Worm (Caenorhabditis elegans) whole organism, L1 larva: Measurements from ENCODE around the gene C45G9.5.
A peak's percentile ranks its signal among the peaks of the same experiment; 100 is the strongest.

ENCODE experiments used
- C16A3.4 ChIP-seq: fragments of 150-350 bp; optimal IDR thresholded peaks from 2 replicates; lab custom pipeline; 2014; ENCODE audit warnings: missing biosample characterization, missing genetic modification characterization
- C34B4.2 ChIP-seq: sonication (generic microtip); optimal IDR thresholded peaks from 2 replicates; lab custom pipeline; 2017; ENCODE audit warnings: mild to moderate bottlenecking, missing genetic modification characterization, missing compliant biosample characterization
- F16B12.6 ChIP-seq: fragments of 150-350 bp; optimal IDR thresholded peaks from 2 replicates; lab custom pipeline; 2014; ENCODE audit warnings: missing biosample characterization, missing genetic modification characterization
- Y116A8C.19 ChIP-seq: sonication (generic microtip); optimal IDR thresholded peaks from 2 replicates; lab custom pipeline; 2016; ENCODE audit warnings: missing compliant biosample characterization, missing genetic modification characterization, borderline replicate concordance
- ceh-63 ChIP-seq: fragments of 200-800 bp; sonication (Bioruptor generic); optimal IDR thresholded peaks from 2 replicates; lab custom pipeline; 2018; ENCODE audit warnings: mild to moderate bottlenecking, missing genetic modification characterization, missing compliant biosample characterization
- ceh-8 ChIP-seq: fragments of 200-800 bp; sonication (Bioruptor generic); optimal IDR thresholded peaks from 2 replicates; lab custom pipeline; 2018; ENCODE audit warnings: mild to moderate bottlenecking, missing genetic modification characterization, moderate library complexity, missing compliant biosample characterization
- ceh-82 ChIP-seq, 3 experiments: fragments of 150-350 bp in 1 of 3; sonication (generic microtip) in 2 of 3; optimal IDR thresholded peaks; 2 replicates each; lab custom pipeline; 2014 to 2017; ENCODE audit warnings: missing biosample characterization in 3 of 3, missing genetic modification characterization in 3 of 3
- ceh-88 ChIP-seq: fragments of 200-800 bp; sonication (Bioruptor generic); IDR thresholded peaks from 2 replicates; pipeline ENCODE4 v1.3.6; 2022; ENCODE audit warnings: missing genetic modification characterization, missing compliant biosample characterization
- ces-1 ChIP-seq: fragments of 150-350 bp; optimal IDR thresholded peaks from 2 replicates; lab custom pipeline; 2014; ENCODE audit warnings: missing biosample characterization, missing genetic modification reagents, missing genetic modification characterization
- dsc-1 ChIP-seq: sonication (generic microtip); optimal IDR thresholded peaks from 2 replicates; lab custom pipeline; 2016; ENCODE audit warnings: mild to moderate bottlenecking, missing genetic modification characterization, missing compliant biosample characterization
- egl-13 ChIP-seq: sonication (generic microtip); optimal IDR thresholded peaks from 2 replicates; lab custom pipeline; 2016; ENCODE audit warnings: missing genotype, missing genetic modification reagents, missing genetic modification characterization, missing compliant biosample characterization
- elt-2 ChIP-seq: sonication (generic microtip); optimal IDR thresholded peaks from 2 replicates; lab custom pipeline; 2016; ENCODE audit warnings: missing genetic modification characterization, mild to moderate bottlenecking, inconsistent platforms, missing compliant biosample characterization, missing genetic modification reagents
- elt-3 ChIP-seq, 6 experiments: fragments of 150-350 bp in 1 of 6; sonication (generic microtip); optimal IDR thresholded peaks; 2 replicates each; lab custom pipeline; 2017 to 2018; ENCODE audit warnings: missing biosample characterization in 6 of 6, missing genetic modification characterization in 6 of 6, inconsistent platforms in 1 of 6
- fkh-10 ChIP-seq: sonication (generic microtip); optimal IDR thresholded peaks from 2 replicates; lab custom pipeline; 2017; ENCODE audit warnings: missing biosample characterization, missing genetic modification reagents, missing genetic modification characterization
- fkh-8 ChIP-seq: sonication (generic microtip); optimal IDR thresholded peaks from 2 replicates; lab custom pipeline; 2016; ENCODE audit warnings: mild to moderate bottlenecking, missing genetic modification characterization, missing compliant biosample characterization
- fos-1 ChIP-seq: fragments of 150-350 bp; optimal IDR thresholded peaks from 2 replicates; lab custom pipeline; 2014; ENCODE audit warnings: missing biosample characterization, missing genetic modification characterization
- grh-1 ChIP-seq: fragments of 200-800 bp; sonication (Bioruptor generic); IDR thresholded peaks from 2 replicates; pipeline ENCODE4 v1.3.6; 2022; ENCODE audit warnings: missing genetic modification reagents, missing genetic modification characterization, missing compliant biosample characterization
- hlh-17 ChIP-seq: fragments of 200-800 bp; sonication (Bioruptor generic); optimal IDR thresholded peaks from 2 replicates; lab custom pipeline; 2018; ENCODE audit warnings: missing genetic modification characterization, mild to moderate bottlenecking, missing compliant biosample characterization, moderate library complexity, borderline replicate concordance
- hpl-2 ChIP-seq: fragments of 150-350 bp; optimal IDR thresholded peaks from 2 replicates; lab custom pipeline; 2014; ENCODE audit warnings: missing biosample characterization, missing genetic modification reagents, missing genetic modification characterization
- isw-1 ChIP-seq: fragments of 200-800 bp; sonication (Bioruptor generic); IDR thresholded peaks from 2 replicates; pipeline ENCODE4 v1.3.6; 2022; ENCODE audit warnings: missing genetic modification characterization, missing compliant biosample characterization
- lir-3 ChIP-seq: sonication (generic microtip); optimal IDR thresholded peaks from 2 replicates; lab custom pipeline; 2016; ENCODE audit warnings: mild to moderate bottlenecking, missing genetic modification characterization, moderate library complexity, missing compliant biosample characterization; ENCODE audit not compliant: poor library complexity
- lsy-2 ChIP-seq, 2 experiments: fragments of 150-350 bp; optimal IDR thresholded peaks; 2 replicates each; lab custom pipeline; 2014; ENCODE audit warnings: missing biosample characterization in 2 of 2, missing genetic modification characterization in 2 of 2
- mab-9 ChIP-seq: fragments of 200-800 bp; sonication (Bioruptor generic); IDR thresholded peaks from 2 replicates; pipeline ENCODE4 v1.3.6; 2022; ENCODE audit warnings: missing genetic modification reagents, missing genetic modification characterization, missing compliant biosample characterization
- mdl-1 ChIP-seq, 2 experiments: fragments of 150-350 bp; optimal IDR thresholded peaks; 2 replicates each; lab custom pipeline; 2014 to 2017; ENCODE audit warnings: missing biosample characterization in 2 of 2, missing genetic modification characterization in 2 of 2, inconsistent platforms in 1 of 2
- mep-1 ChIP-seq: fragments of 150-350 bp; optimal IDR thresholded peaks from 2 replicates; lab custom pipeline; 2014; ENCODE audit warnings: missing biosample characterization, missing genetic modification characterization
- nhr-11 ChIP-seq: fragments of 150-350 bp; optimal IDR thresholded peaks from 2 replicates; lab custom pipeline; 2014; ENCODE audit warnings: missing biosample characterization, missing genetic modification characterization
- nhr-12 ChIP-seq: sonication (generic microtip); optimal IDR thresholded peaks from 2 replicates; lab custom pipeline; 2017; ENCODE audit warnings: missing biosample characterization, missing genetic modification characterization
- nhr-237 ChIP-seq: fragments of 150-350 bp; optimal IDR thresholded peaks from 2 replicates; lab custom pipeline; 2014; ENCODE audit warnings: missing biosample characterization, missing genetic modification characterization
- nhr-28 ChIP-seq: fragments of 150-350 bp; optimal IDR thresholded peaks from 2 replicates; lab custom pipeline; 2014; ENCODE audit warnings: missing biosample characterization, missing genetic modification characterization
- nhr-84 ChIP-seq: sonication (generic microtip); optimal IDR thresholded peaks from 2 replicates; lab custom pipeline; 2017; ENCODE audit warnings: missing biosample characterization, missing genetic modification characterization
- nhr-90 ChIP-seq: sonication (generic microtip); optimal IDR thresholded peaks from 2 replicates; lab custom pipeline; 2016; ENCODE audit warnings: mild to moderate bottlenecking, missing genetic modification characterization, missing compliant biosample characterization; ENCODE audit not compliant: poor library complexity
- pax-3 ChIP-seq: fragments of 200-800 bp; sonication (Bioruptor generic); optimal IDR thresholded peaks from 2 replicates; lab custom pipeline; 2018; ENCODE audit warnings: mild to moderate bottlenecking, missing genetic modification characterization, moderate library complexity, missing compliant biosample characterization
- skn-1 ChIP-seq: fragments of 150-350 bp; optimal IDR thresholded peaks from 2 replicates; lab custom pipeline; 2014; ENCODE audit warnings: missing biosample characterization, missing genetic modification characterization
- snpc-4 ChIP-seq: fragments of 150-350 bp; optimal IDR thresholded peaks from 2 replicates; lab custom pipeline; 2014; ENCODE audit warnings: missing biosample characterization, missing genetic modification characterization
- snu-23 ChIP-seq: sonication (generic microtip); optimal IDR thresholded peaks from 2 replicates; lab custom pipeline; 2016; ENCODE audit warnings: missing genetic modification characterization, missing compliant biosample characterization
- sox-4 ChIP-seq: sonication (generic microtip); optimal IDR thresholded peaks from 2 replicates; lab custom pipeline; 2016; ENCODE audit warnings: missing genetic modification characterization, missing compliant biosample characterization
- sptf-1 ChIP-seq: fragments of 150-350 bp; optimal IDR thresholded peaks from 2 replicates; lab custom pipeline; 2014; ENCODE audit warnings: missing biosample characterization, missing genetic modification characterization
- sup-37 ChIP-seq: fragments of 200-800 bp; sonication (Bioruptor generic); optimal IDR thresholded peaks from 2 replicates; lab custom pipeline; 2018; ENCODE audit warnings: mild to moderate bottlenecking, missing genetic modification characterization, missing compliant biosample characterization
- tbx-2 ChIP-seq: sonication (generic microtip); optimal IDR thresholded peaks from 2 replicates; lab custom pipeline; 2016; ENCODE audit warnings: missing genetic modification characterization, missing compliant biosample characterization
- tlp-1 ChIP-seq: fragments of 150-350 bp; optimal IDR thresholded peaks from 2 replicates; lab custom pipeline; 2014; ENCODE audit warnings: missing biosample characterization, missing genetic modification characterization
- unc-130 ChIP-seq: fragments of 150-350 bp; optimal IDR thresholded peaks from 2 replicates; lab custom pipeline; 2017; ENCODE audit warnings: missing biosample characterization, missing genetic modification characterization, inconsistent platforms
- unc-30 ChIP-seq: sonication (generic microtip); optimal IDR thresholded peaks from 2 replicates; lab custom pipeline; 2017; ENCODE audit warnings: missing biosample characterization, missing genetic modification characterization
- unc-62 ChIP-seq: fragments of 150-350 bp; optimal IDR thresholded peaks from 2 replicates; lab custom pipeline; 2014; ENCODE audit warnings: missing biosample characterization, missing genetic modification reagents, missing genetic modification characterization
- unc-86 ChIP-seq: sonication (generic microtip); optimal IDR thresholded peaks from 2 replicates; lab custom pipeline; 2016; ENCODE audit warnings: missing genetic modification characterization, missing compliant biosample characterization
- vab-15 ChIP-seq: sonication (generic microtip); optimal IDR thresholded peaks from 2 replicates; lab custom pipeline; 2017; ENCODE audit warnings: missing genotype, mild to moderate bottlenecking, missing genetic modification characterization, missing compliant biosample characterization
- zag-1 ChIP-seq: fragments of 150-350 bp; optimal IDR thresholded peaks from 2 replicates; lab custom pipeline; 2014; ENCODE audit warnings: missing biosample characterization, missing genetic modification characterization
- zip-4 ChIP-seq: fragments of 200-800 bp; sonication (Bioruptor generic); optimal IDR thresholded peaks from 2 replicates; lab custom pipeline; 2018; ENCODE audit warnings: mild to moderate bottlenecking, missing genetic modification characterization, moderate library complexity, missing compliant biosample characterization
- ztf-4 ChIP-seq: fragments of 150-350 bp; optimal IDR thresholded peaks from 2 replicates; lab custom pipeline; 2014; ENCODE audit warnings: missing biosample characterization, missing genetic modification characterization

C45G9.5 gene

ce11 chrIII:5018116-5018689 lies 29.7 kb upstream of the C45G9.5 start, which contains the start of gene wip-1 (continued):
- TF ChIP-seq isw-1 (GFP tag; lab: Robert Waterston, UW) (peak; percentile 97), nhr-84 (tag; lab: Kevin White, UChicago) (no peak), nhr-237 (peak; percentile 94), lsy-2 (tag; optimal IDR thresholded peaks at IDR 0.05; lab: Kevin White, UChicago) (peak; percentile 97), Y116A8C.19 (no peak), hpl-2 (peak; percentile 90), C34B4.2 (tag; lab: Kevin White, UChicago) (peak; percentile 34), nhr-28 (tag; lab: Kevin White, UChicago) (no peak), zag-1 (tag; lab: Kevin White, UChicago) (peak; percentile 57), unc-30 (tag; lab: Kevin White, UChicago) (no peak), grh-1 (peak; percentile 97), mdl-1 (tag; optimal IDR thresholded peaks at IDR 0.05; lab: Kevin White, UChicago) (peak in 1 of 2 experiments; percentile 98), mab-9 (GFP tag; lab: Robert Waterston, UW) (peak; percentile 89), unc-86 (tag; lab: Kevin White, UChicago) (peak; percentile 97), ceh-82 (tag; optimal IDR thresholded peaks at IDR 0.05; lab: Kevin White, UChicago) (peak; percentile 96 to 99 (median 97)), nhr-11 (peak; percentile 83), ceh-88 (GFP tag; lab: Robert Waterston, UW) (peak; percentile 95), hlh-17 (GFP tag; lab: Kevin White, UChicago) (no peak), nhr-90 (peak; percentile 99), sox-4 (tag; lab: Kevin White, UChicago) (peak; percentile 93), tbx-2 (tag; lab: Kevin White, UChicago) (peak; percentile 99), elt-2 (peak; percentile 91), C16A3.4 (peak; percentile 99), tlp-1 (tag; lab: Kevin White, UChicago) (no peak), ces-1 (GFP tag; lab: Kevin White, UChicago) (no peak), snpc-4 (tag; lab: Kevin White, UChicago) (peak; percentile 92), mep-1 (tag; lab: Kevin White, UChicago) (peak; percentile 99), dsc-1 (tag; lab: Kevin White, UChicago) (peak; percentile 98), vab-15 (tag; lab: Kevin White, UChicago) (peak; percentile 76), sup-37 (GFP tag; lab: Kevin White, UChicago) (peak; percentile 93), snu-23 (peak; percentile 99), F16B12.6 (peak; percentile 71), elt-3 (tag; optimal IDR thresholded peaks at IDR 0.05; lab: Kevin White, UChicago) (peak in 5 of 6 experiments; percentile 48 to 96 (median 90)), unc-62 (GFP tag; lab: Kevin White, UChicago) (peak; percentile 23), zip-4 (GFP tag; lab: Kevin White, UChicago) (peak; percentile 88), fkh-10 (peak; percentile 95), ceh-63 (GFP tag; lab: Kevin White, UChicago) (no peak), nhr-12 (peak; percentile 11), pax-3 (tag; lab: Kevin White, UChicago) (peak; percentile 94), unc-130 (tag; lab: Kevin White, UChicago) (peak; percentile 100), skn-1 (tag; lab: Kevin White, UChicago) (peak; percentile 94), fkh-8 (tag; lab: Kevin White, UChicago) (peak; percentile 98), ztf-4 (peak; percentile 98), sptf-1 (tag; lab: Kevin White, UChicago) (no peak), lir-3 (tag; lab: Kevin White, UChicago) (peak; percentile 91), fos-1 (tag; lab: Kevin White, UChicago) (peak; percentile 94), ceh-8 (GFP tag; lab: Kevin White, UChicago) (peak; percentile 95), egl-13 (tag; lab: Kevin White, UChicago) (peak; percentile 95)
